Fruit fly (Drosophila melanogaster): ENCODE measurements around the gene Ptp61F.

DNA sequence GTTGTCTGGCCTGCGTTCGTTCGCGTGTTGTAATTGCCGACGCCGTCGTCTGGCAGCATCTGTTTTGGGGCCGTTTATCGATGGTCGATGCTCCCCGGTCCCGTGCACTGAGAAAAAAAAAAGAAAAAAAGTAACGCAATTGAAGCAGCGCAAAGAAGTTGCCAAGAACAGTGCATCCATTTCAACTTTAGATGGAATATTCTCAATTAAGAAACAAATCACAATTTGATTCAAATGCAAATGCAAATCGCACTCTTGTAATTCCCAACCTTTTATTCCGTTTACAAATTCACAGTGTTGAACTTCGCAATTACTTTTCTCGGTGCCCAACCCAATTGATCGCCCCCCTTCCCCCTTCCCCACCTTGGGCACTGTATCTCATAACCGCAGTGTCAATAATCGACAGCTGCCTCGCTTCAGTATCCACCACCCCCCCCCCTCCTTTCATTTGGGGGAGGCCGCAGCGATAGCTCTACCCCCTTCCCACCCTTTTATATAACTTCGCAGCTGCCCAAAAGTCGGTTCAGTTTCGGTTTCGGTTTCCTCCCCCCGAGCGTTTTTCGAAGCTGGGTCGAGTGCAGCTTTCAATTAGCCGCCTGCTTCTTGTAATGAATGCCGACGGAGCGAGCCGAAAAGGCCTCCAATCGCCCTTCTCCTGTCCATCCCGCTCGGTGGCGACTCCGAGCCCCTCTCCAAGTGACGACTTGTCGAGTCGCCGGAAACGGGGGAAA lies 16.9 kb downstream of the Ptp61F start:
- TF ChIP-seq Gug (GFP tag; IDR thresholded peaks at IDR 0.05) (no peak), CG8319 (GFP tag; optimal IDR thresholded peaks at IDR 0.05) (peak; percentile 48), fd85E (GFP tag; optimal IDR thresholded peaks at IDR 0.05) (peak; percentile 44), CG10669 (GFP tag; optimal IDR thresholded peaks at IDR 0.05) (no peak), Eip75B (GFP tag; optimal IDR thresholded peaks at IDR 0.05) (peak; percentile 49), Met (GFP tag; optimal IDR thresholded peaks at IDR 0.05) (peak; percentile 74), Ets21C (GFP tag; optimal IDR thresholded peaks at IDR 0.05) (peak; percentile 43), dac (GFP tag; optimal IDR thresholded peaks at IDR 0.05) (no peak), Blimp-1 (GFP tag; optimal IDR thresholded peaks at IDR 0.05) (no peak)
